Fruit fly (Drosophila melanogaster) whole organism, embryonic: ENCODE data around the gene bmm.
A peak's percentile ranks its signal among the peaks of the same experiment; 100 is the strongest.

Source experiments
- Abd-B ChIP-seq: fragments of 200-800 bp; sonication (Bioruptor generic); optimal IDR thresholded peaks from 2 replicates; lab custom pipeline; 2018; ENCODE audit warnings: missing biosample characterization, mild to moderate bottlenecking, missing genetic modification characterization, moderate library complexity
- Atf-2 ChIP-seq: fragments of 200-800 bp; sonication (Bioruptor generic); optimal IDR thresholded peaks from 2 replicates; lab custom pipeline; 2016; ENCODE audit warnings: missing biosample characterization, missing genetic modification characterization
- Bteb2 ChIP-seq: fragments of 200-800 bp; sonication (Bioruptor generic); optimal IDR thresholded peaks from 2 replicates; lab custom pipeline; 2016; ENCODE audit warnings: missing biosample characterization, missing genetic modification characterization
- CG10462 ChIP-seq: fragments of 200-800 bp; sonication (Bioruptor generic); optimal IDR thresholded peaks from 2 replicates; lab custom pipeline; 2016; ENCODE audit warnings: missing biosample characterization, missing genetic modification characterization
- CG12155 ChIP-seq: fragments of 200-800 bp; sonication (Bioruptor generic); optimal IDR thresholded peaks from 3 replicates; lab custom pipeline; 2016; ENCODE audit warnings: missing biosample characterization, missing genetic modification characterization
- CG12744 ChIP-seq: fragments of 200-800 bp; sonication (Bioruptor generic); optimal IDR thresholded peaks from 2 replicates; lab custom pipeline; 2016; ENCODE audit warnings: missing biosample characterization, missing genetic modification characterization
- CG14667 ChIP-seq: fragments of 200-800 bp; sonication (Bioruptor generic); IDR thresholded peaks from 2 replicates; pipeline ENCODE4 v1.3.6; 2022; ENCODE audit warnings: missing biosample characterization, missing genetic modification characterization
- CG18011 ChIP-seq: fragments of 200-800 bp; sonication (Bioruptor generic); optimal IDR thresholded peaks from 2 replicates; lab custom pipeline; 2017; ENCODE audit warnings: missing biosample characterization, missing genetic modification characterization, mild to moderate bottlenecking, moderate library complexity, missing genotype
- CG18764 ChIP-seq: fragments of 200-800 bp; sonication (Bioruptor generic); optimal IDR thresholded peaks from 3 replicates; lab custom pipeline; 2016; ENCODE audit warnings: missing biosample characterization, missing genetic modification characterization
- CG2875 ChIP-seq: fragments of 200-800 bp; sonication (Bioruptor generic); optimal IDR thresholded peaks from 2 replicates; lab custom pipeline; 2017; ENCODE audit warnings: missing biosample characterization, mild to moderate bottlenecking, missing genetic modification characterization, missing genetic modification reagents
- CG30020 ChIP-seq: fragments of 200-800 bp; optimal IDR thresholded peaks from 2 replicates; lab custom pipeline; 2019; ENCODE audit warnings: missing biosample characterization, mild to moderate bottlenecking, missing genetic modification characterization, moderate library complexity
- CG34422 ChIP-seq: fragments of 200-800 bp; sonication (Bioruptor generic); IDR thresholded peaks from 3 replicates; pipeline ENCODE4 v1.3.6; 2022; ENCODE audit warnings: missing biosample characterization, missing genetic modification characterization
- CG7372 ChIP-seq: fragments of 200-800 bp; sonication (Bioruptor generic); IDR thresholded peaks from 2 replicates; pipeline ENCODE4 v1.3.6; 2022; ENCODE audit warnings: missing biosample characterization, missing genetic modification characterization
- CG7839 ChIP-seq: fragments of 200-800 bp; sonication (Bioruptor generic); optimal IDR thresholded peaks from 3 replicates; lab custom pipeline; 2018; ENCODE audit warnings: missing biosample characterization, mild to moderate bottlenecking, missing genetic modification characterization, moderate library complexity
- CG9437 ChIP-seq: fragments of 200-800 bp; sonication (Bioruptor generic); optimal IDR thresholded peaks from 2 replicates; lab custom pipeline; 2018; ENCODE audit warnings: missing biosample characterization, mild to moderate bottlenecking, missing genetic modification characterization
- CG9727 ChIP-seq: fragments of 200-800 bp; sonication (Bioruptor generic); optimal IDR thresholded peaks from 3 replicates; lab custom pipeline; 2017; ENCODE audit warnings: missing biosample characterization, mild to moderate bottlenecking, missing genetic modification characterization
- Ets97D ChIP-seq: fragments of 200-800 bp; sonication (Bioruptor generic); optimal IDR thresholded peaks from 3 replicates; lab custom pipeline; 2016; ENCODE audit warnings: missing biosample characterization, missing genetic modification characterization
- Hmx ChIP-seq: fragments of 200-800 bp; sonication (Bioruptor generic); optimal IDR thresholded peaks from 2 replicates; lab custom pipeline; 2016; ENCODE audit warnings: missing biosample characterization, missing genetic modification characterization
- Lim3 ChIP-seq: fragments of 200-800 bp; sonication (Bioruptor generic); IDR thresholded peaks from 2 replicates; pipeline ENCODE4 v1.3.6; 2022; ENCODE audit warnings: missing biosample characterization, missing genetic modification characterization
- Med ChIP-seq: fragments of 200-800 bp; sonication (Bioruptor generic); peaks from one replicate; lab custom pipeline; 2016; ENCODE audit warnings: missing biosample characterization, missing genetic modification characterization, mild to moderate bottlenecking, inconsistent platforms, moderate library complexity
- Meics ChIP-seq: fragments of 200-800 bp; sonication (Bioruptor generic); optimal IDR thresholded peaks from 2 replicates; lab custom pipeline; 2017; ENCODE audit warnings: missing biosample characterization, mild to moderate bottlenecking, missing genetic modification characterization
- Myb ChIP-seq: fragments of 200-800 bp; sonication (Bioruptor generic); optimal IDR thresholded peaks from 2 replicates; lab custom pipeline; 2016; ENCODE audit warnings: missing biosample characterization, missing genetic modification characterization
- NK7.1 ChIP-seq: fragments of 200-800 bp; sonication (Bioruptor generic); optimal IDR thresholded peaks from 3 replicates; lab custom pipeline; 2016; ENCODE audit warnings: missing biosample characterization, missing genetic modification characterization
- Poxn ChIP-seq: fragments of 200-800 bp; sonication (Bioruptor generic); IDR thresholded peaks from 2 replicates; pipeline ENCODE4 v1.3.6; 2022; ENCODE audit warnings: missing biosample characterization, missing genetic modification characterization
- Sry-δ ChIP-seq: fragments of 200-800 bp; sonication (Bioruptor generic); optimal IDR thresholded peaks from 2 replicates; lab custom pipeline; 2016; ENCODE audit warnings: missing biosample characterization, missing genetic modification characterization
- Usf ChIP-seq: fragments of 200-800 bp; sonication (Bioruptor generic); optimal IDR thresholded peaks from 2 replicates; lab custom pipeline; 2017; ENCODE audit warnings: missing genotype, missing biosample characterization, missing genetic modification characterization
- Vsx1 ChIP-seq: fragments of 200-800 bp; sonication (Bioruptor generic); optimal IDR thresholded peaks from 2 replicates; lab custom pipeline; 2017; ENCODE audit warnings: missing biosample characterization, mild to moderate bottlenecking, missing genetic modification characterization, missing genetic modification reagents
- btn ChIP-seq: fragments of 200-800 bp; sonication (Bioruptor generic); optimal IDR thresholded peaks from 2 replicates; lab custom pipeline; 2016; ENCODE audit warnings: missing biosample characterization, missing genetic modification characterization
- cato ChIP-seq: fragments of 200-800 bp; sonication (Bioruptor generic); optimal IDR thresholded peaks from 2 replicates; lab custom pipeline; 2016; ENCODE audit warnings: missing biosample characterization, missing genetic modification characterization, borderline replicate concordance
- crc ChIP-seq: fragments of 200-800 bp; sonication (Bioruptor generic); optimal IDR thresholded peaks from 2 replicates; lab custom pipeline; 2016; ENCODE audit warnings: missing biosample characterization, missing genetic modification characterization
- dysf ChIP-seq: fragments of 200-800 bp; sonication (Bioruptor generic); IDR thresholded peaks from 3 replicates; pipeline ENCODE4 v1.3.6; 2022; ENCODE audit warnings: missing biosample characterization, missing genetic modification characterization
- ems ChIP-seq: fragments of 200-800 bp; sonication (Bioruptor generic); optimal IDR thresholded peaks from 3 replicates; lab custom pipeline; 2016; ENCODE audit warnings: missing biosample characterization, missing genetic modification characterization
- grau ChIP-seq: fragments of 200-800 bp; optimal IDR thresholded peaks from 3 replicates; lab custom pipeline; 2019; ENCODE audit warnings: missing biosample characterization, mild to moderate bottlenecking, missing genetic modification characterization, moderate library complexity
- ham ChIP-seq: fragments of 200-800 bp; sonication (Bioruptor generic); IDR thresholded peaks from 2 replicates; pipeline ENCODE4 v1.3.6; 2022; ENCODE audit warnings: missing biosample characterization, missing genetic modification characterization
- hkb ChIP-seq, 2 experiments: fragments of 200-800 bp in 1 of 2; fragments of >200 bp in 1 of 2; sonication (Bioruptor generic) in 1 of 2; IDR thresholded peaks in 1 of 2; optimal IDR thresholded peaks in 1 of 2; 2 replicates each; pipeline versions ENCODE4 v1.3.6 to Lab custom; 2017 to 2022; ENCODE audit warnings: missing biosample characterization in 1 of 2, missing genetic modification characterization in 1 of 2
- insv ChIP-seq, 2 experiments: fragments of 200-800 bp; sonication (Bioruptor generic); optimal IDR thresholded peaks; 3 replicates each; lab custom pipeline; 2016 to 2018; ENCODE audit warnings: missing biosample characterization in 2 of 2, missing genetic modification characterization in 2 of 2
- jumu ChIP-seq: fragments of 200-800 bp; sonication (Bioruptor generic); optimal IDR thresholded peaks from 3 replicates; lab custom pipeline; 2016; ENCODE audit warnings: missing biosample characterization, missing genetic modification characterization
- kni ChIP-seq: fragments of 200-800 bp; sonication (Bioruptor generic); optimal IDR thresholded peaks from 3 replicates; lab custom pipeline; 2017; ENCODE audit warnings: mild to moderate bottlenecking, missing biosample characterization, missing genetic modification reagents, missing genetic modification characterization
- lbe ChIP-seq: fragments of 200-800 bp; sonication (Bioruptor generic); optimal IDR thresholded peaks from 2 replicates; lab custom pipeline; 2016; ENCODE audit warnings: missing biosample characterization, mild to moderate bottlenecking, missing genetic modification characterization
- oc ChIP-seq: fragments of 200-800 bp; sonication (Bioruptor generic); optimal IDR thresholded peaks from 2 replicates; lab custom pipeline; 2018; ENCODE audit warnings: missing biosample characterization, mild to moderate bottlenecking, missing genetic modification characterization, moderate library complexity
- prd ChIP-seq, 3 experiments: fragments of >200 bp in 2 of 3; fragments of 200-800 bp in 1 of 3; sonication (Bioruptor generic) in 1 of 3; optimal IDR thresholded peaks in 2 of 3; IDR thresholded peaks in 1 of 3; 2 replicates in 2 of 3; 3 replicates in 1 of 3; pipeline versions ENCODE4 v1.3.6 to Lab custom; 2017 to 2022; ENCODE audit warnings: missing biosample characterization in 1 of 3, missing genetic modification characterization in 1 of 3
- psq ChIP-seq: fragments of 200-800 bp; sonication (Bioruptor generic); optimal IDR thresholded peaks from 2 replicates; lab custom pipeline; 2017; ENCODE audit warnings: missing biosample characterization, missing genetic modification characterization
- pum ChIP-seq: fragments of 200-800 bp; sonication (Bioruptor generic); optimal IDR thresholded peaks from 2 replicates; lab custom pipeline; 2016; ENCODE audit warnings: missing biosample characterization, missing genetic modification characterization
- pzg ChIP-seq: fragments of 200-800 bp; sonication (Bioruptor generic); optimal IDR thresholded peaks from 3 replicates; lab custom pipeline; 2018; ENCODE audit warnings: missing biosample characterization, mild to moderate bottlenecking, missing genetic modification characterization, moderate library complexity
- salm ChIP-seq: fragments of 200-800 bp; sonication (Bioruptor generic); optimal IDR thresholded peaks from 2 replicates; lab custom pipeline; 2018; ENCODE audit warnings: missing biosample characterization, mild to moderate bottlenecking, missing genetic modification characterization
- tap ChIP-seq: fragments of 200-800 bp; optimal IDR thresholded peaks from 3 replicates; lab custom pipeline; 2019; ENCODE audit warnings: missing biosample characterization, mild to moderate bottlenecking, missing genetic modification characterization, moderate library complexity
- toy ChIP-seq: fragments of 200-800 bp; sonication (Bioruptor generic); IDR thresholded peaks from 2 replicates; pipeline ENCODE4 v1.3.6; 2022; ENCODE audit warnings: missing biosample characterization, missing genetic modification characterization
- ttk ChIP-seq: fragments of 200-800 bp; sonication (Bioruptor generic); IDR thresholded peaks from 2 replicates; pipeline ENCODE4 v2.1.2; 2022; ENCODE audit warnings: missing biosample characterization, missing genetic modification characterization
- vnd ChIP-seq: fragments of 200-800 bp; sonication (Bioruptor generic); IDR thresholded peaks from 3 replicates; pipeline ENCODE4 v1.3.6; 2022; ENCODE audit warnings: missing biosample characterization, missing genetic modification characterization; ENCODE audit not compliant: partially characterized antibody
- vvl ChIP-seq: fragments of 200-800 bp; sonication (Bioruptor generic); IDR thresholded peaks from 2 replicates; pipeline ENCODE4 v1.3.6; 2022; ENCODE audit warnings: missing biosample characterization, missing genetic modification characterization

The bmm gene

DNA sequence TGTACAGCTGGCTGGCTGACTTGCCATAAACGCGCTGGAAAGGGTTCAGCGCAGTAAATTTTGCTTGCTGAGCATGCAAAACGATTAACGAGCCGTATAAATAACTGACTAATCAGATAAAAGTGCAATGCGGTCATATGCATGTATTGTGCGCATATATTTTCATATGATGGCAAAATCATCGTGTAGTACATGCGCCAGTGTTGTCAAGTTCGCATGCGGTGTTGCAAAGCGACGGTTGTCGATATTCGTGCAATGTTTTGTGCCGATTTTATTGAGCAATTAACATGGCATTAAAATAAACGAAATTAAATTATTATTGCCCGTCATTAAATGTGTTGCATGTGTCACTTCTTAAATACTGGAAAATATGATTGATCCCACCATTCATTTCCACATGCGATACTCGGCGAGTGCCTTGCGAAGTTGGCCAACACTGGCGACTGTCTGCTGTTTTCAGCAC lies 3.9 kb upstream of the bmm start (continued):
- peak; percentile 78 for TF ChIP-seq Abd-B (GFP tag; lab: Kevin White, UChicago)
- TF ChIP-seq kni (GFP tag; lab: Kevin White, UChicago): no peak
- peak; percentile 72 for TF ChIP-seq cato (GFP tag; lab: Kevin White, UChicago)
- TF ChIP-seq Bteb2 (GFP tag; lab: Kevin White, UChicago): peak; percentile 79
- peak; percentile 44 for TF ChIP-seq CG30020
- peak; percentile 62 for TF ChIP-seq CG12744
- no peak for TF ChIP-seq Lim3 (GFP tag; lab: Robert Waterston, UW)
- peak; percentile 74 for TF ChIP-seq CG10462
- TF ChIP-seq tap (tag; lab: Kevin White, UChicago): no peak
- peak; percentile 79 for TF ChIP-seq Sry-δ (GFP tag; lab: Kevin White, UChicago)
- no peak for TF ChIP-seq Vsx1
- TF ChIP-seq CG18011 (GFP tag; lab: Kevin White, UChicago): peak; percentile 71
- TF ChIP-seq CG9437: peak; percentile 61
- TF ChIP-seq toy: 0 out of 2 replicates have a peak, but pooled peaks have one; percentile 22
- TF ChIP-seq psq (GFP tag; lab: Kevin White, UChicago): peak; percentile 58
- TF ChIP-seq pum (GFP tag; lab: Kevin White, UChicago): peak; percentile 88
- TF ChIP-seq Myb (GFP tag; lab: Kevin White, UChicago): peak; percentile 66
- TF ChIP-seq ham (GFP tag; lab: Robert Waterston, UW): peak; percentile 45; the same call in 1 of the 2 replicates
- peak; percentile 94 for TF ChIP-seq CG12155
- peak; percentile 67 for TF ChIP-seq grau (tag; lab: Kevin White, UChicago)
- no peak for TF ChIP-seq CG7839 (tag; lab: Kevin White, UChicago)
- peak; percentile 70 for TF ChIP-seq Ets97D (GFP tag; lab: Kevin White, UChicago)
- peak; percentile 75 for TF ChIP-seq CG7372 (GFP tag; lab: Robert Waterston, UW)
- peak; percentile 69; the same call in 2 of the 3 replicates for TF ChIP-seq CG34422
- peak; percentile 81 for TF ChIP-seq vnd
- TF ChIP-seq ems (GFP tag; lab: Kevin White, UChicago): peak; percentile 74
- no peak for TF ChIP-seq Meics
- peak; percentile 64 for TF ChIP-seq CG9727
- peak; percentile 36; the same call in 1 of the 2 replicates for TF ChIP-seq Poxn (GFP tag; lab: Robert Waterston, UW)
- TF ChIP-seq salm (tag; lab: Kevin White, UChicago): no peak
- TF ChIP-seq prd (optimal IDR thresholded peaks at IDR 0.05; lab: Kevin White, UChicago): no peak
- peak; percentile 86 for TF ChIP-seq prd (GFP tag; IDR thresholded peaks at IDR 0.05; lab: Robert Waterston, UW)
- peak; percentile 69 for TF ChIP-seq ttk (GFP tag; lab: Robert Waterston, UW)
- TF ChIP-seq hkb (optimal IDR thresholded peaks at IDR 0.05; lab: Kevin White, UChicago): peak; percentile 47
- peak; percentile 69 for TF ChIP-seq hkb (GFP tag; IDR thresholded peaks at IDR 0.05; lab: Robert Waterston, UW)
- peak; percentile 73 for TF ChIP-seq Atf-2 (GFP tag; lab: Kevin White, UChicago)
- peak; percentile 91 for TF ChIP-seq lbe (GFP tag; lab: Kevin White, UChicago)
- no peak for TF ChIP-seq oc
- TF ChIP-seq CG2875 (GFP tag; lab: Kevin White, UChicago): peak; percentile 55
- TF ChIP-seq Med (GFP tag; lab: Kevin White, UChicago): peak; percentile 99
- peak; percentile 72 for TF ChIP-seq NK7.1 (GFP tag; lab: Kevin White, UChicago)
- TF ChIP-seq dysf (GFP tag; lab: Robert Waterston, UW): peak; percentile 77
- peak; percentile 72 for TF ChIP-seq crc (GFP tag; lab: Kevin White, UChicago)
- TF ChIP-seq CG14667 (GFP tag; lab: Robert Waterston, UW): peak; percentile 47
- peak; percentile 19 for TF ChIP-seq Usf (GFP tag; lab: Kevin White, UChicago)
- peak; percentile 80 for TF ChIP-seq vvl (GFP tag; lab: Robert Waterston, UW)
- TF ChIP-seq btn (GFP tag; lab: Kevin White, UChicago): peak; percentile 56
- TF ChIP-seq CG18764 (GFP tag; lab: Kevin White, UChicago): peak; percentile 79
- TF ChIP-seq Hmx (GFP tag; lab: Kevin White, UChicago): peak; percentile 66
- no peak for TF ChIP-seq insv (GFP tag; optimal IDR thresholded peaks at IDR 0.05; lab: Kevin White, UChicago)
- TF ChIP-seq jumu (GFP tag; lab: Kevin White, UChicago): peak; percentile 87
- peak; percentile 65 for TF ChIP-seq pzg (GFP tag; lab: Kevin White, UChicago)
